Fruit fly (Drosophila melanogaster): ENCODE measurements around the gene robl37BC.

Gene robl37BC

dm6 chr2L:18982826-18983758 lies 27.6 kb upstream of the robl37BC start (continued):
- TF ChIP-seq CG18764 (GFP tag; optimal IDR thresholded peaks at IDR 0.05) (no peak), CG2678 (tag; optimal IDR thresholded peaks at IDR 0.05) (peak; percentile 44), dmrt99B (tag; optimal IDR thresholded peaks at IDR 0.05) (peak; percentile 46), Atf-2 (GFP tag; optimal IDR thresholded peaks at IDR 0.05) (no peak), CG11085 (GFP tag; IDR thresholded peaks at IDR 0.05) (no peak), CHES-1-like (GFP tag; optimal IDR thresholded peaks at IDR 0.05) (no peak), Spps (tag; optimal IDR thresholded peaks at IDR 0.05) (no peak), CrebB (tag; optimal IDR thresholded peaks at IDR 0.05) (no peak), zfh1 (GFP tag; IDR thresholded peaks at IDR 0.05) (no peak), CG12659 (GFP tag; optimal IDR thresholded peaks at IDR 0.05) (no peak), CG10147 (GFP tag; optimal IDR thresholded peaks at IDR 0.05) (no peak), schlank (tag; optimal IDR thresholded peaks at IDR 0.05) (no peak), ken (GFP tag; IDR thresholded peaks at IDR 0.05) (no peak), gfzf (GFP tag; optimal IDR thresholded peaks at IDR 0.05) (no peak), lbe (GFP tag; optimal IDR thresholded peaks at IDR 0.05) (no peak), Lpt (GFP tag; optimal IDR thresholded peaks at IDR 0.05) (no peak), kah (GFP tag; optimal IDR thresholded peaks at IDR 0.05) (no peak), CG16815 (GFP tag; optimal IDR thresholded peaks at IDR 0.05) (no peak), inv (GFP tag; IDR thresholded peaks at IDR 0.05; ENCODE audit: partially characterized antibody) (no peak), bigmax (GFP tag; optimal IDR thresholded peaks at IDR 0.05) (no peak), maf-S (GFP tag; optimal IDR thresholded peaks at IDR 0.05) (no peak), Nf-YC (tag; optimal IDR thresholded peaks at IDR 0.05) (no peak), CG9727 (GFP tag; optimal IDR thresholded peaks at IDR 0.05) (no peak), Hr51 (GFP tag; optimal IDR thresholded peaks at IDR 0.05) (peak in 1 of 2 experiments; percentile 15), CG3407 (GFP tag; optimal IDR thresholded peaks at IDR 0.05) (no peak), Elba2 (GFP tag; optimal IDR thresholded peaks at IDR 0.05) (no peak), CG4282 (GFP tag; optimal IDR thresholded peaks at IDR 0.05) (no peak), ac (GFP tag; optimal IDR thresholded peaks at IDR 0.05) (no peak), Sox102F (GFP tag; optimal IDR thresholded peaks at IDR 0.05) (peak; percentile 3), Atf6 (GFP tag; IDR thresholded peaks at IDR 0.05) (no peak), CG9609 (GFP tag; optimal IDR thresholded peaks at IDR 0.05) (no peak), Ssrp (tag; optimal IDR thresholded peaks at IDR 0.05) (no peak), HLHmδ (GFP tag; optimal IDR thresholded peaks at IDR 0.05) (no peak), D (optimal IDR thresholded peaks at IDR 0.05) (no peak), D (GFP tag; optimal IDR thresholded peaks at IDR 0.05) (no peak), CG4360 (GFP tag; IDR thresholded peaks at IDR 0.05) (no peak), nau (GFP tag; optimal IDR thresholded peaks at IDR 0.05) (no peak), CG2202 (tag; optimal IDR thresholded peaks at IDR 0.05) (no peak), CG13624 (GFP tag; optimal IDR thresholded peaks at IDR 0.05) (no peak), gem (tag; optimal IDR thresholded peaks at IDR 0.05) (peak; percentile 41), Tbp (GFP tag; optimal IDR thresholded peaks at IDR 0.05) (no peak), bbx (GFP tag; IDR thresholded peaks at IDR 0.05; ENCODE audit: partially characterized antibody) (no peak), CG13424 (tag; optimal IDR thresholded peaks at IDR 0.05) (peak; percentile 17), CG17361 (GFP tag; IDR thresholded peaks at IDR 0.05) (peak; percentile 42; the same call in 1 of the 3 replicates), Kr (GFP tag; optimal IDR thresholded peaks at IDR 0.05) (peak; percentile 5), Mrtf (GFP tag; IDR thresholded peaks at IDR 0.05) (no peak), nmo (GFP tag; optimal IDR thresholded peaks at IDR 0.05) (peak; percentile 16), CG12942 (GFP tag; optimal IDR thresholded peaks at IDR 0.05) (no peak), CG3065 (GFP tag; optimal IDR thresholded peaks at IDR 0.05) (no peak)

All from whole organism, embryonic.